Worm (Caenorhabditis elegans) whole organism, L4 larva: ENCODE results near the gene F09C6.14.

Experiments
- F26F4.8 ChIP-seq: fragments of 200-800 bp; sonication (Bioruptor generic); conservative IDR thresholded peaks from 2 replicates; pipeline ENCODE4 v1.3.6; 2022; ENCODE audit warnings: missing genetic modification characterization, missing compliant biosample characterization
- F44E2.7 ChIP-seq: fragments of 200-800 bp; sonication (Bioruptor generic); IDR thresholded peaks from 2 replicates; pipeline ENCODE4 v2.1.2; 2022; ENCODE audit warnings: missing genetic modification characterization, missing compliant biosample characterization
- R02D3.7 ChIP-seq: fragments of 150-350 bp; sonication (generic microtip); optimal IDR thresholded peaks from 3 replicates; lab custom pipeline; 2014; ENCODE audit warnings: missing biosample characterization, missing genetic modification characterization
- T26A8.4 ChIP-seq: fragments of 200-800 bp; sonication (Bioruptor generic); IDR thresholded peaks from 2 replicates; pipeline ENCODE4 v1.3.6; 2022; ENCODE audit warnings: missing genetic modification characterization, missing compliant biosample characterization
- Y105C5A.15 ChIP-seq: fragments of 200-800 bp; sonication (Bioruptor generic); IDR thresholded peaks from 2 replicates; pipeline ENCODE4 v1.3.6; 2022; ENCODE audit warnings: missing genetic modification characterization, missing compliant biosample characterization
- ZK546.5 ChIP-seq, 2 experiments: sonication (generic microtip); optimal IDR thresholded peaks; 2 replicates each; lab custom pipeline; 2017; ENCODE audit warnings: missing biosample characterization in 2 of 2, missing genetic modification characterization in 2 of 2
- aha-1 ChIP-seq: fragments of 150-350 bp; peaks from one replicate; lab custom pipeline; 2014; ENCODE audit warnings: missing biosample characterization, missing genetic modification characterization
- ama-1 ChIP-seq: fragments of 150-350 bp; optimal IDR thresholded peaks from 2 replicates; lab custom pipeline; 2014; ENCODE audit warnings: inconsistent platforms, mixed read lengths
- ceh-44 ChIP-seq: fragments of 200-800 bp; sonication (Bioruptor generic); IDR thresholded peaks from 2 replicates; pipeline ENCODE4 v1.3.6; 2022; ENCODE audit warnings: missing genetic modification reagents, missing genetic modification characterization, missing compliant biosample characterization
- ctbp-1 ChIP-seq: fragments of 200-800 bp; sonication (Bioruptor generic); IDR thresholded peaks from 2 replicates; pipeline ENCODE4 v1.3.6; 2022; ENCODE audit warnings: missing genetic modification reagents, missing genetic modification characterization, missing compliant biosample characterization
- daf-12 ChIP-seq: fragments of 150-350 bp; optimal IDR thresholded peaks from 2 replicates; lab custom pipeline; 2014; ENCODE audit warnings: missing biosample characterization, missing genetic modification reagents, missing genetic modification characterization
- daf-19 ChIP-seq: fragments of 200-800 bp; sonication (Bioruptor generic); conservative IDR thresholded peaks from 2 replicates; pipeline ENCODE4 v1.3.6; 2022; ENCODE audit warnings: missing genetic modification characterization, missing compliant biosample characterization
- dmd-6 ChIP-seq: fragments of 200-800 bp; sonication (Bioruptor generic); IDR thresholded peaks from 2 replicates; pipeline ENCODE4 v1.3.6; 2022; ENCODE audit warnings: missing genetic modification reagents, missing genetic modification characterization, missing compliant biosample characterization
- duxl-1 ChIP-seq: sonication (generic microtip); optimal IDR thresholded peaks from 2 replicates; lab custom pipeline; 2016; ENCODE audit warnings: mild to moderate bottlenecking, missing genetic modification characterization, moderate library complexity, missing compliant biosample characterization; ENCODE audit not compliant: poor library complexity
- dve-1 ChIP-seq: sonication (generic microtip); optimal IDR thresholded peaks from 2 replicates; lab custom pipeline; 2017; ENCODE audit warnings: antibody characterized with exemption, mild to moderate bottlenecking, missing genetic modification characterization, missing compliant biosample characterization; ENCODE audit not compliant: insufficient read depth
- lim-7 ChIP-seq: fragments of 200-800 bp; sonication (Bioruptor generic); IDR thresholded peaks from 2 replicates; pipeline ENCODE4 v1.3.6; 2022; ENCODE audit warnings: missing genetic modification characterization, missing compliant biosample characterization
- lin-29 ChIP-seq: fragments of 200-800 bp; sonication (Bioruptor generic); IDR thresholded peaks from 2 replicates; pipeline ENCODE4 v1.3.6; 2022; ENCODE audit warnings: missing genetic modification reagents, missing genetic modification characterization, missing compliant biosample characterization
- lin-38 ChIP-seq: fragments of 200-800 bp; sonication (Bioruptor generic); IDR thresholded peaks from 2 replicates; pipeline ENCODE4 v1.3.6; 2022; ENCODE audit warnings: missing genetic modification reagents, missing genetic modification characterization, missing compliant biosample characterization
- lsy-2 ChIP-seq, 2 experiments: fragments of 150-350 bp in 1 of 2; sonication (generic microtip) in 1 of 2; optimal IDR thresholded peaks; 2 replicates each; lab custom pipeline; 2014 to 2017; ENCODE audit warnings: missing biosample characterization in 2 of 2, missing genetic modification characterization in 2 of 2
- madf-5 ChIP-seq, 2 experiments: fragments of 200-800 bp; sonication (Bioruptor generic); IDR thresholded peaks; 2 replicates each; pipeline ENCODE4 v1.3.6; 2022; ENCODE audit warnings: missing compliant biosample characterization in 2 of 2, missing genetic modification characterization in 2 of 2
- madf-9 ChIP-seq: fragments of 200-800 bp; sonication (Bioruptor generic); conservative IDR thresholded peaks from 2 replicates; pipeline ENCODE4 v1.3.6; 2022; ENCODE audit warnings: missing genetic modification reagents, missing genetic modification characterization, missing compliant biosample characterization
- mep-1 ChIP-seq: fragments of 150-350 bp; sonication (generic microtip); optimal IDR thresholded peaks from 3 replicates; lab custom pipeline; 2014; ENCODE audit warnings: missing biosample characterization, missing genetic modification characterization
- nhr-28 ChIP-seq: fragments of 150-350 bp; optimal IDR thresholded peaks from 2 replicates; lab custom pipeline; 2014; ENCODE audit warnings: missing biosample characterization, missing genetic modification characterization
- nhr-41 ChIP-seq: fragments of 200-800 bp; sonication (Bioruptor generic); IDR thresholded peaks from 2 replicates; pipeline ENCODE4 v1.3.6; 2022; ENCODE audit warnings: missing genetic modification reagents, missing genetic modification characterization, missing compliant biosample characterization
- nhr-77 ChIP-seq: fragments of 150-350 bp; optimal IDR thresholded peaks from 2 replicates; lab custom pipeline; 2014; ENCODE audit warnings: missing biosample characterization, missing genetic modification characterization
- pha-4 ChIP-seq, 2 experiments: fragments of 150-350 bp in 1 of 2; fragments of 200-800 bp in 1 of 2; sonication (Bioruptor generic) in 1 of 2; IDR thresholded peaks in 1 of 2; optimal IDR thresholded peaks in 1 of 2; 2 replicates each; pipeline versions ENCODE4 v1.3.6 to Lab custom; 2014 to 2022; ENCODE audit warnings: missing genetic modification characterization in 2 of 2, missing genetic modification reagents in 2 of 2, missing biosample characterization in 1 of 2, missing compliant biosample characterization in 1 of 2
- pqm-1 ChIP-seq: sonication (generic microtip); optimal IDR thresholded peaks from 2 replicates; lab custom pipeline; 2017; ENCODE audit warnings: missing biosample characterization, missing genetic modification characterization
- snpc-1.2 ChIP-seq: fragments of 200-800 bp; sonication (Bioruptor generic); IDR thresholded peaks from 2 replicates; pipeline ENCODE4 v1.3.6; 2022; ENCODE audit warnings: missing genetic modification reagents, missing genetic modification characterization, missing compliant biosample characterization
- snpc-4 ChIP-seq: fragments of 150-350 bp; optimal IDR thresholded peaks from 2 replicates; lab custom pipeline; 2014; ENCODE audit warnings: missing biosample characterization, missing genetic modification characterization
- spr-1 ChIP-seq: sonication (generic microtip); optimal IDR thresholded peaks from 2 replicates; lab custom pipeline; 2016; ENCODE audit warnings: mild to moderate bottlenecking, missing genetic modification characterization, missing compliant biosample characterization
- spr-3 ChIP-seq: fragments of 200-800 bp; sonication (Bioruptor generic); optimal IDR thresholded peaks from 2 replicates; lab custom pipeline; 2018; ENCODE audit warnings: mild to moderate bottlenecking, missing genetic modification characterization, missing compliant biosample characterization
- unc-130 ChIP-seq: sonication (generic microtip); optimal IDR thresholded peaks from 2 replicates; lab custom pipeline; 2016; ENCODE audit warnings: missing genetic modification reagents, missing genetic modification characterization, missing compliant biosample characterization
- unc-62 ChIP-seq, 3 experiments: fragments of 150-350 bp in 1 of 3; sonication (generic microtip); optimal IDR thresholded peaks in 2 of 3; peaks in 1 of 3; 1 replicate in 1 of 3; 2 replicates in 2 of 3; lab custom pipeline; 2014 to 2017; ENCODE audit warnings: missing biosample characterization in 3 of 3, missing genetic modification characterization in 3 of 3, missing genetic modification reagents in 3 of 3, missing genotype in 1 of 3
- zag-1 ChIP-seq: fragments of 150-350 bp; optimal IDR thresholded peaks from 2 replicates; lab custom pipeline; 2014; ENCODE audit warnings: missing biosample characterization, missing genetic modification characterization
- zip-11 ChIP-seq: fragments of 200-800 bp; sonication (Bioruptor generic); IDR thresholded peaks from 2 replicates; pipeline ENCODE4 v1.3.6; 2022; ENCODE audit warnings: missing genetic modification characterization, missing compliant biosample characterization
- ztf-11 ChIP-seq: fragments of 150-350 bp; optimal IDR thresholded peaks from 2 replicates; lab custom pipeline; 2014; ENCODE audit warnings: missing biosample characterization, missing genetic modification characterization

F09C6.14 gene

ce11 chrV:16899355-16899754 lies 18.6 kb downstream of the F09C6.14 start, which contains the start of gene fbxa-45 (continued):
- TF ChIP-seq unc-130 (GFP tag; lab: Kevin White, UChicago) (no peak), ama-1 (no peak), snpc-1.2 (no peak)

- TF ChIP-seq T26A8.4 (no peak), snpc-4 (tag; lab: Kevin White, UChicago) (no peak), daf-12 (tag; lab: Kevin White, UChicago) (no peak), ceh-44 (no peak), Y105C5A.15 (GFP tag; lab: Robert Waterston, UW) (no peak), lsy-2 (tag; optimal IDR thresholded peaks at IDR 0.05; lab: Kevin White, UChicago) (no peak), ztf-11 (no peak), dve-1 (tag; lab: Kevin White, UChicago) (no peak), pha-4 (GFP tag; IDR thresholded peaks at IDR 0.05; lab: Robert Waterston, UW) (no peak), pha-4 (tag; optimal IDR thresholded peaks at IDR 0.05; lab: Kevin White, UChicago) (no peak), zip-11 (GFP tag; lab: Robert Waterston, UW) (no peak), lin-38 (no peak), madf-5 (GFP tag; IDR thresholded peaks at IDR 0.05; lab: Robert Waterston, UW) (no peak)
These were observed 21.9 kb downstream of the F09C6.14 start, which contains the start of gene srd-68 for ce11 chrV:16902726-16903125. Gene srd-68, minus strand, starts transcription at chrV:16902826.

- TF ChIP-seq unc-130 (GFP tag; lab: Kevin White, UChicago) = no peak
These were observed 23.8 kb downstream of the F09C6.14 start, which contains the start of gene nhr-262 for ce11 chrV:16904612-16905011. Gene nhr-262, plus strand, starts transcription at chrV:16904912.

ce11 chrV:16909871-16910270 lies 29.1 kb downstream of the F09C6.14 start, which contains the start of gene F09C6.16:
Gene F09C6.16, minus strand, starts transcription at chrV:16909971.
- TF ChIP-seq daf-19 = no peak
- TF ChIP-seq pha-4 (GFP tag; IDR thresholded peaks at IDR 0.05; lab: Robert Waterston, UW) = no peak
- no peak for TF ChIP-seq pha-4 (tag; optimal IDR thresholded peaks at IDR 0.05; lab: Kevin White, UChicago)
- TF ChIP-seq unc-62 (GFP tag; optimal IDR thresholded peaks at IDR 0.05 in 1 of 2; lab: Kevin White, UChicago) = peak in 1 of 2 experiments; percentile 6
- no peak for TF ChIP-seq unc-62 (tag; optimal IDR thresholded peaks at IDR 0.05; lab: Kevin White, UChicago)
- TF ChIP-seq F44E2.7 (GFP tag; lab: Robert Waterston, UW) = no peak
- no peak for TF ChIP-seq R02D3.7 (tag; lab: Kevin White, UChicago)
- no peak for TF ChIP-seq zip-11 (GFP tag; lab: Robert Waterston, UW)

- no peak for TF ChIP-seq lsy-2 (tag; optimal IDR thresholded peaks at IDR 0.05; lab: Kevin White, UChicago)
- no peak for TF ChIP-seq aha-1
- 0 out of 2 replicates have a peak, but pooled peaks have one; percentile 20 for TF ChIP-seq dmd-6 (GFP tag; lab: Robert Waterston, UW)
- TF ChIP-seq madf-9 = no peak
- no peak for TF ChIP-seq ctbp-1 (GFP tag; lab: Robert Waterston, UW)
- no peak for TF ChIP-seq T26A8.4
- no peak for TF ChIP-seq zag-1
- no peak for TF ChIP-seq spr-1
These were observed 30.1 kb downstream of the F09C6.14 start for ce11 chrV:16910864-16911263.

ce11 chrV:16911294-16911693 lies 30.5 kb downstream of the F09C6.14 start:
- TF ChIP-seq dmd-6 (GFP tag; lab: Robert Waterston, UW) (peak; percentile 54; the same call in 1 of the 2 replicates), duxl-1 (tag; lab: Kevin White, UChicago) (no peak), F26F4.8 (GFP tag; lab: Robert Waterston, UW) (no peak), ztf-11 (no peak), spr-3 (GFP tag; lab: Kevin White, UChicago) (no peak), lim-7 (GFP tag; lab: Robert Waterston, UW) (no peak), lin-29 (no peak), nhr-28 (peak; percentile 49), ZK546.5 (tag; optimal IDR thresholded peaks at IDR 0.05; lab: Kevin White, UChicago) (no peak), madf-9 (no peak), pqm-1 (peak; percentile 69), mep-1 (tag; lab: Kevin White, UChicago) (no peak), nhr-77 (tag; lab: Kevin White, UChicago) (no peak), nhr-41 (GFP tag; lab: Robert Waterston, UW) (no peak)
- TF ChIP-seq, all 104 proteins: peak for 3
